Fruit fly (Drosophila melanogaster): ENCODE results near the gene sowah.

sowah gene

dm6 chr3L:12526433-12527113, 45.8 kb downstream of the sowah start, which contains the start of gene eIF2beta (continued):
- TF ChIP-seq Sox102F (GFP tag; optimal IDR thresholded peaks at IDR 0.05) (peak; percentile 75), CG31627 (GFP tag; optimal IDR thresholded peaks at IDR 0.05) (peak; percentile 32), Hr39 (GFP tag; optimal IDR thresholded peaks at IDR 0.05) (peak; percentile 31), CG15336 (GFP tag; IDR thresholded peaks at IDR 0.05) (no peak), Smox (GFP tag; optimal IDR thresholded peaks at IDR 0.05) (peak; percentile 45), CG11294 (GFP tag; IDR thresholded peaks at IDR 0.05) (no peak), CG6808 (GFP tag; optimal IDR thresholded peaks at IDR 0.05) (peak; percentile 9), dac (GFP tag; optimal IDR thresholded peaks at IDR 0.05) (no peak), CG3032 (tag; optimal IDR thresholded peaks at IDR 0.05) (no peak), net (GFP tag; optimal IDR thresholded peaks at IDR 0.05) (peak; percentile 62), ss (GFP tag; optimal IDR thresholded peaks at IDR 0.05) (no peak), CG8119 (GFP tag; IDR thresholded peaks at IDR 0.05) (no peak), vri (GFP tag; optimal IDR thresholded peaks at IDR 0.05) (peak; percentile 44), OdsH (GFP tag; optimal IDR thresholded peaks at IDR 0.05) (peak; percentile 41), Eip78C (GFP tag) (peak; percentile 52)

dm6 chr3L:12523941-12524340, 48.4 kb downstream of the sowah start, which contains the start of the genes ver and Gcn5:
Gene ver, plus strand, starts transcription at chr3L:12523987.
Gene Gcn5, minus strand, starts transcription at chr3L:12524014.
- peak; percentile 97 for TF ChIP-seq cyc (GFP tag; optimal IDR thresholded peaks at IDR 0.05)
- TF ChIP-seq Met (GFP tag; optimal IDR thresholded peaks at IDR 0.05): peak; percentile 97
- peak; percentile 95 for TF ChIP-seq CG11294 (GFP tag; IDR thresholded peaks at IDR 0.05)
- TF ChIP-seq CG7368 (GFP tag; optimal IDR thresholded peaks at IDR 0.05): peak; percentile 89
- peak; percentile 98 for TF ChIP-seq pdm3 (GFP tag; optimal IDR thresholded peaks at IDR 0.05)
- peak; percentile 98 for TF ChIP-seq topi (GFP tag; optimal IDR thresholded peaks at IDR 0.05)
- TF ChIP-seq CG6854 (GFP tag; optimal IDR thresholded peaks at IDR 0.05): peak; percentile 93
- peak; percentile 95 for TF ChIP-seq CG8319 (GFP tag; optimal IDR thresholded peaks at IDR 0.05)
- TF ChIP-seq Sox102F (GFP tag; optimal IDR thresholded peaks at IDR 0.05): peak; percentile 98
- peak; percentile 90 for TF ChIP-seq CG16779 (tag; optimal IDR thresholded peaks at IDR 0.05)
- TF ChIP-seq CG31627 (GFP tag; optimal IDR thresholded peaks at IDR 0.05): peak; percentile 97
- TF ChIP-seq Eip75B (GFP tag; optimal IDR thresholded peaks at IDR 0.05): peak; percentile 96
- TF ChIP-seq Smox (GFP tag; optimal IDR thresholded peaks at IDR 0.05): peak; percentile 97
- TF ChIP-seq fkh (GFP tag; optimal IDR thresholded peaks at IDR 0.05): peak; percentile 71
- TF ChIP-seq dac (GFP tag; optimal IDR thresholded peaks at IDR 0.05): peak; percentile 88
- peak; percentile 98 for TF ChIP-seq lz (GFP tag; optimal IDR thresholded peaks at IDR 0.05)
- peak; percentile 92 for TF ChIP-seq ss (GFP tag; optimal IDR thresholded peaks at IDR 0.05)
- peak; percentile 98 for TF ChIP-seq OdsH (GFP tag; optimal IDR thresholded peaks at IDR 0.05)
- TF ChIP-seq fd59A (GFP tag; optimal IDR thresholded peaks at IDR 0.05): peak; percentile 87
- TF ChIP-seq CG3032 (tag; optimal IDR thresholded peaks at IDR 0.05): peak; percentile 94
- TF ChIP-seq Hr38 (GFP tag; optimal IDR thresholded peaks at IDR 0.05): peak; percentile 12
- TF ChIP-seq Sox14 (GFP tag; optimal IDR thresholded peaks at IDR 0.05): peak; percentile 98
- peak; percentile 97 for TF ChIP-seq achi (GFP tag; optimal IDR thresholded peaks at IDR 0.05)
- peak; percentile 97 for TF ChIP-seq CG32006 (GFP tag; optimal IDR thresholded peaks at IDR 0.05)
- peak; percentile 95 for TF ChIP-seq Lpt (GFP tag; optimal IDR thresholded peaks at IDR 0.05)
- peak; percentile 97 for TF ChIP-seq CG3919 (GFP tag; optimal IDR thresholded peaks at IDR 0.05)
- peak; percentile 98 for TF ChIP-seq acj6 (GFP tag; optimal IDR thresholded peaks at IDR 0.05)
- TF ChIP-seq CG1621 (tag; optimal IDR thresholded peaks at IDR 0.05): peak; percentile 88
- TF ChIP-seq CG8119 (GFP tag; IDR thresholded peaks at IDR 0.05): peak; percentile 96
- peak; percentile 72 for TF ChIP-seq fd85E (GFP tag; optimal IDR thresholded peaks at IDR 0.05)
- TF ChIP-seq CG8632 (GFP tag; optimal IDR thresholded peaks at IDR 0.05): peak; percentile 97
- TF ChIP-seq CG6808 (GFP tag; optimal IDR thresholded peaks at IDR 0.05): peak; percentile 91
- peak; percentile 90 for TF ChIP-seq Blimp-1 (GFP tag; optimal IDR thresholded peaks at IDR 0.05)
- TF ChIP-seq CG4318 (GFP tag; optimal IDR thresholded peaks at IDR 0.05): peak; percentile 94
- peak; percentile 98 for TF ChIP-seq CG6163 (GFP tag; IDR thresholded peaks at IDR 0.05)
- peak; percentile 96 for TF ChIP-seq CG10631 (GFP tag; optimal IDR thresholded peaks at IDR 0.05)
- TF ChIP-seq Hr4 (GFP tag; optimal IDR thresholded peaks at IDR 0.05): peak; percentile 97
- peak; percentile 96 for TF ChIP-seq Gug (GFP tag; IDR thresholded peaks at IDR 0.05)
- peak; percentile 97 for TF ChIP-seq net (GFP tag; optimal IDR thresholded peaks at IDR 0.05)
- peak; percentile 96 for TF ChIP-seq CG6276 (GFP tag; optimal IDR thresholded peaks at IDR 0.05)
- peak; percentile 91 to 95 for TF ChIP-seq salr (GFP tag; optimal IDR thresholded peaks at IDR 0.05)
- TF ChIP-seq CG11762 (GFP tag; optimal IDR thresholded peaks at IDR 0.05; ENCODE audit: insufficient read depth): peak; percentile 92
- TF ChIP-seq eg (GFP tag; IDR thresholded peaks at IDR 0.05): peak; percentile 98
- TF ChIP-seq Hr39 (GFP tag; optimal IDR thresholded peaks at IDR 0.05): peak; percentile 97

Measured in whole organism, prepupa.